Fruit fly (Drosophila melanogaster) whole organism, embryonic: ENCODE measurements around the gene CG14300.

Experiments used
- Atf3 ChIP-seq: fragments of 200-800 bp; sonication (Bioruptor generic); optimal IDR thresholded peaks from 3 replicates; lab custom pipeline; 2016; ENCODE audit warnings: missing biosample characterization, missing genetic modification characterization
- CG10321 ChIP-seq: fragments of 200-800 bp; sonication (Bioruptor generic); IDR thresholded peaks from 2 replicates; pipeline ENCODE4 v1.3.6; 2022; ENCODE audit warnings: missing biosample characterization, missing genetic modification characterization
- CG11696 ChIP-seq: fragments of 200-800 bp; sonication (Bioruptor generic); IDR thresholded peaks from 2 replicates; pipeline ENCODE4 v1.3.6; 2022; ENCODE audit warnings: missing biosample characterization, missing genetic modification characterization
- CG13894 ChIP-seq: fragments of 200-800 bp; sonication (Bioruptor generic); optimal IDR thresholded peaks from 3 replicates; lab custom pipeline; 2018; ENCODE audit warnings: missing biosample characterization, mild to moderate bottlenecking, missing genetic modification characterization, moderate library complexity
- CG14710 ChIP-seq: fragments of 200-800 bp; sonication (Bioruptor generic); optimal IDR thresholded peaks from 3 replicates; lab custom pipeline; 2019; ENCODE audit warnings: missing biosample characterization, mild to moderate bottlenecking, missing genetic modification characterization, moderate library complexity
- CG14965 ChIP-seq: fragments of 200-800 bp; sonication (Bioruptor generic); optimal IDR thresholded peaks from 2 replicates; lab custom pipeline; 2016; ENCODE audit warnings: missing biosample characterization, missing genetic modification characterization, borderline replicate concordance
- CG1792 ChIP-seq: fragments of 200-800 bp; sonication (Bioruptor generic); optimal IDR thresholded peaks from 2 replicates; lab custom pipeline; 2016; ENCODE audit warnings: missing biosample characterization, missing genetic modification characterization
- CG2116 ChIP-seq: fragments of 200-800 bp; sonication (Bioruptor generic); optimal IDR thresholded peaks from 3 replicates; lab custom pipeline; 2018; ENCODE audit warnings: missing biosample characterization, mild to moderate bottlenecking, missing genetic modification characterization
- CG2120 ChIP-seq: fragments of 200-800 bp; sonication (Bioruptor generic); optimal IDR thresholded peaks from 3 replicates; lab custom pipeline; 2016; ENCODE audit warnings: missing biosample characterization, missing genetic modification characterization
- CG30020 ChIP-seq: fragments of 200-800 bp; optimal IDR thresholded peaks from 2 replicates; lab custom pipeline; 2019; ENCODE audit warnings: missing biosample characterization, mild to moderate bottlenecking, missing genetic modification characterization, moderate library complexity
- CG4404 ChIP-seq: fragments of 200-800 bp; sonication (Bioruptor generic); IDR thresholded peaks from 2 replicates; pipeline ENCODE4 v1.3.6; 2022; ENCODE audit warnings: missing biosample characterization, missing genetic modification characterization
- CG5180 ChIP-seq: fragments of 200-800 bp; sonication (Bioruptor generic); optimal IDR thresholded peaks from 3 replicates; lab custom pipeline; 2017; ENCODE audit warnings: missing biosample characterization, missing genetic modification characterization, mild to moderate bottlenecking, moderate library complexity, missing genetic modification reagents
- D ChIP-seq, 2 experiments: fragments of 200-800 bp in 1 of 2; fragments of >200 bp in 1 of 2; sonication (Bioruptor generic) in 1 of 2; optimal IDR thresholded peaks; 2 replicates in 1 of 2; 3 replicates in 1 of 2; lab custom pipeline; 2017; ENCODE audit warnings: mild to moderate bottlenecking in 1 of 2, missing biosample characterization in 1 of 2, missing genetic modification characterization in 1 of 2, missing genetic modification reagents in 1 of 2
- Dp ChIP-seq: fragments of 200-800 bp; sonication (Bioruptor generic); optimal IDR thresholded peaks from 2 replicates; lab custom pipeline; 2018; ENCODE audit warnings: missing biosample characterization, mild to moderate bottlenecking, missing genetic modification characterization, moderate library complexity
- Ets65A ChIP-seq: fragments of 200-800 bp; sonication (Bioruptor generic); peaks from one replicate; lab custom pipeline; 2016; ENCODE audit warnings: missing biosample characterization, missing genetic modification characterization
- Hr51 ChIP-seq, 2 experiments: fragments of 200-800 bp; sonication (Bioruptor generic); optimal IDR thresholded peaks; 2 replicates in 1 of 2; 3 replicates in 1 of 2; lab custom pipeline; 2016 to 2018; ENCODE audit warnings: missing biosample characterization in 2 of 2, missing genetic modification characterization in 2 of 2, mild to moderate bottlenecking in 1 of 2, moderate library complexity in 1 of 2
- Nf-YC ChIP-seq: fragments of 200-800 bp; optimal IDR thresholded peaks from 3 replicates; lab custom pipeline; 2019; ENCODE audit warnings: missing biosample characterization, mild to moderate bottlenecking, missing genetic modification characterization, moderate library complexity
- Pdp1 ChIP-seq, 2 experiments: fragments of 200-800 bp; sonication (Bioruptor generic); optimal IDR thresholded peaks; 3 replicates each; lab custom pipeline; 2016; ENCODE audit warnings: missing biosample characterization in 2 of 2, missing genetic modification characterization in 2 of 2, mild to moderate bottlenecking in 1 of 2, moderate library complexity in 1 of 2
- Trl ChIP-seq, 3 experiments: fragments of >200 bp in 2 of 3; fragments of 200-800 bp in 1 of 3; sonication (Bioruptor generic) in 1 of 3; optimal IDR thresholded peaks; 2 replicates in 1 of 3; 3 replicates in 2 of 3; lab custom pipeline; 2016 to 2017; ENCODE audit warnings: missing biosample characterization in 1 of 3, missing genetic modification characterization in 1 of 3
- cato ChIP-seq: fragments of 200-800 bp; sonication (Bioruptor generic); optimal IDR thresholded peaks from 2 replicates; lab custom pipeline; 2016; ENCODE audit warnings: missing biosample characterization, missing genetic modification characterization, borderline replicate concordance
- ci ChIP-seq: fragments of 200-800 bp; sonication (Bioruptor generic); IDR thresholded peaks from 3 replicates; pipeline ENCODE4 v1.3.6; 2022; ENCODE audit warnings: missing biosample characterization, missing genetic modification characterization
- ewg ChIP-seq: fragments of 200-800 bp; sonication (Bioruptor generic); optimal IDR thresholded peaks from 3 replicates; lab custom pipeline; 2017; ENCODE audit warnings: mild to moderate bottlenecking, missing biosample characterization, missing genetic modification reagents, missing genetic modification characterization
- nau ChIP-seq: fragments of 200-800 bp; sonication (Bioruptor generic); optimal IDR thresholded peaks from 3 replicates; lab custom pipeline; 2017; ENCODE audit warnings: missing biosample characterization, mild to moderate bottlenecking, missing genetic modification characterization, missing genetic modification reagents
- onecut ChIP-seq: fragments of 200-800 bp; sonication (Bioruptor generic); IDR thresholded peaks from 2 replicates; pipeline ENCODE4 v1.3.6; 2022; ENCODE audit warnings: missing biosample characterization, missing genetic modification characterization
- pzg ChIP-seq: fragments of 200-800 bp; sonication (Bioruptor generic); optimal IDR thresholded peaks from 3 replicates; lab custom pipeline; 2018; ENCODE audit warnings: missing biosample characterization, mild to moderate bottlenecking, missing genetic modification characterization, moderate library complexity
- schlank ChIP-seq: fragments of 200-800 bp; sonication (Bioruptor generic); optimal IDR thresholded peaks from 2 replicates; lab custom pipeline; 2018; ENCODE audit warnings: missing biosample characterization, mild to moderate bottlenecking, missing genetic modification characterization
- sens-2 ChIP-seq: fragments of 200-800 bp; sonication (Bioruptor generic); IDR thresholded peaks from 2 replicates; pipeline ENCODE4 v1.3.6; 2022; ENCODE audit warnings: missing biosample characterization, missing genetic modification characterization
- shn ChIP-seq: fragments of 200-800 bp; sonication (Bioruptor generic); optimal IDR thresholded peaks from 3 replicates; lab custom pipeline; 2016; ENCODE audit warnings: missing biosample characterization, missing genetic modification characterization
- vvl ChIP-seq: fragments of 200-800 bp; sonication (Bioruptor generic); IDR thresholded peaks from 2 replicates; pipeline ENCODE4 v1.3.6; 2022; ENCODE audit warnings: missing biosample characterization, missing genetic modification characterization
- zf30C ChIP-seq: fragments of 200-800 bp; sonication (Bioruptor generic); optimal IDR thresholded peaks from 3 replicates; lab custom pipeline; 2018; ENCODE audit warnings: missing biosample characterization, mild to moderate bottlenecking, missing genetic modification characterization

The CG14300 gene

DNA sequence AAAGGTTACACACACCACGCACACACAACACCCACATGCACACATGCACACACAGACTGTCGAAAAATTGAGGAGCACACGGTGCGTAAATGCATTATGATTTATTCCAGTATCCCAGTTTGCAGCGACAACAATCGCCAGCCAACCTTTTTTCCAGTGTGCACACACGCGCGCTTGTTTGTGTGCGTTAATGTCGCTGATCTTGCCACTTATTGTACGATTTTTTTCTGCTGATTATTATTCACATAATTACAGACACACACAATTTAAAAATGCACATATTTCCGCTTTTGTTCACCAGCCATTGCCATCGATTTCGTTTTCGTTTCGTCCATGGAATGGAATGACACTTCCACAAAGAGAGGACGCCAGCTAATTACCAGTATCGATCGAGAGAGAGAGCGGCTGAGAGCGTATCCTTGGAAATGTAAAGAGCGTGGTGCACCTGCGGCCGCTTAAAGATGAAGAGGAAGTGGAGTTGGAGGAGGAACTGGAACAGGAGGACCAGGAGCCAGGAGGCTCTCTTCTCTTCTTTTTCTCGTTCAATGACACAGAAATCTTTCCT lies 35.0 kb downstream of the CG14300 start:
- TF ChIP-seq shn (GFP tag; lab: Kevin White, UChicago) (no peak), CG14710 (tag; lab: Kevin White, UChicago) (peak; percentile 92), CG5180 (GFP tag; lab: Kevin White, UChicago) (no peak), nau (GFP tag; lab: Kevin White, UChicago) (no peak), CG1792 (no peak), sens-2 (GFP tag; lab: Robert Waterston, UW) (no peak), CG2120 (no peak), CG14965 (GFP tag; lab: Kevin White, UChicago) (no peak), CG4404 (GFP tag; lab: Robert Waterston, UW) (no peak), CG10321 (GFP tag; lab: Robert Waterston, UW) (no peak), CG30020 (tag; lab: Kevin White, UChicago) (no peak), zf30C (GFP tag; lab: Kevin White, UChicago) (peak; percentile 48), D (optimal IDR thresholded peaks at IDR 0.05; lab: Kevin White, UChicago) (peak; percentile 4), D (GFP tag; optimal IDR thresholded peaks at IDR 0.05; lab: Kevin White, UChicago) (no peak), Trl (optimal IDR thresholded peaks at IDR 0.05; lab: Kevin White, UChicago) (peak; percentile 73 to 78), Trl (GFP tag; optimal IDR thresholded peaks at IDR 0.05; lab: Kevin White, UChicago) (no peak), Pdp1 (GFP tag; optimal IDR thresholded peaks at IDR 0.05; lab: Kevin White, UChicago) (no peak), Dp (GFP tag; lab: Kevin White, UChicago) (no peak), Ets65A (peak; percentile 72), schlank (tag; lab: Kevin White, UChicago) (no peak), Nf-YC (tag; lab: Kevin White, UChicago) (no peak), pzg (no peak), cato (no peak), Hr51 (GFP tag; optimal IDR thresholded peaks at IDR 0.05; lab: Kevin White, UChicago) (no peak), onecut (GFP tag; lab: Robert Waterston, UW) (peak; percentile 78), vvl (GFP tag; lab: Robert Waterston, UW) (peak; percentile 40; the same call in 1 of the 2 replicates), ewg (GFP tag; lab: Kevin White, UChicago) (no peak), CG2116 (GFP tag; lab: Kevin White, UChicago) (no peak), CG11696 (GFP tag; lab: Robert Waterston, UW) (0 out of 2 replicates have a peak, but pooled peaks have one; percentile 7), ci (GFP tag; lab: Robert Waterston, UW) (0 out of 3 replicates have a peak, but pooled peaks have one; percentile 34)

DNA sequence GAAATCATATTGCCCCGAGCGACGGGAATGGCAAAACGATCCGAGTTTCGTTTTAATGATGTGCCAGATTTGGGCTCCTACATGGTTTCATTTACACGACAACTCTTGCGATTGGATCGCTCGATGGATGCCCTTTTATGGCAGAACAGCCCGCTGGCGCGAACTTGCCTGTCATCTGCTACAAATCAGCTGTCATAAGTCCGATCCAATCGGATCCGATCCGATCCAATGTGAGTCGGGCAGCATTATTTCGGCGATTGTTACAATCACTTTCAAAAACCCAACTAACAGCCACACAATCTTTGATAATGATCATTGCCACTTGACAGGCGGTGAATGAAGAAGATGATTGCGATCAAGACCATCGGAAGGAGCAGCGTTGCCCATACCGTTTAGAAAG lies 49.9 kb downstream of the CG14300 start:
- TF ChIP-seq Atf3 (no peak), Ets65A (peak; percentile 63), CG13894 (tag; lab: Kevin White, UChicago) (peak; percentile 95)
